Worm (Caenorhabditis elegans) whole organism, early embryonic: Measurements from ENCODE around the gene nspg-12.

Source experiments
- ama-1 ChIP-seq: fragments of 150-350 bp; optimal IDR thresholded peaks from 2 replicates; lab custom pipeline; 2014
- ets-7 ChIP-seq: sonication (generic microtip); optimal IDR thresholded peaks from 2 replicates; lab custom pipeline; 2016; ENCODE audit warnings: missing genotype, missing genetic modification characterization, missing compliant biosample characterization
- hmg-4 ChIP-seq: fragments of 200-800 bp; sonication (Bioruptor generic); optimal IDR thresholded peaks from 2 replicates; lab custom pipeline; 2018; ENCODE audit warnings: mild to moderate bottlenecking, missing genetic modification characterization, missing compliant biosample characterization
- tbx-11 ChIP-seq: fragments of 200-800 bp; sonication (Bioruptor generic); IDR thresholded peaks from 2 replicates; pipeline ENCODE4 v1.3.6; 2022; ENCODE audit warnings: missing genetic modification characterization, missing compliant biosample characterization
- tra-4 ChIP-seq: sonication (generic microtip); optimal IDR thresholded peaks from 2 replicates; lab custom pipeline; 2017; ENCODE audit warnings: missing genetic modification characterization, missing compliant biosample characterization

ce11 chrX:5218323-5218722, 38.8 kb upstream of the nspg-12 start:
- no peak for TF ChIP-seq tra-4
- no peak for TF ChIP-seq hmg-4 (GFP tag; lab: Kevin White, UChicago)
- no peak for TF ChIP-seq ama-1
- no peak for TF ChIP-seq ets-7 (tag; lab: Kevin White, UChicago)
- no peak for TF ChIP-seq tbx-11 (GFP tag; lab: Robert Waterston, UW)
